Fruit fly (Drosophila melanogaster) whole organism, embryonic: ENCODE data around the gene CG32801.

Experiments used
- CG11560 ChIP-seq: fragments of 200-800 bp; sonication (Bioruptor generic); IDR thresholded peaks from 3 replicates; pipeline ENCODE4 v1.3.6; 2022; ENCODE audit warnings: missing biosample characterization, missing genetic modification characterization
- CG12155 ChIP-seq: fragments of 200-800 bp; sonication (Bioruptor generic); optimal IDR thresholded peaks from 3 replicates; lab custom pipeline; 2016; ENCODE audit warnings: missing biosample characterization, missing genetic modification characterization
- CG12219 ChIP-seq: fragments of 200-800 bp; sonication (Bioruptor generic); optimal IDR thresholded peaks from 3 replicates; lab custom pipeline; 2018; ENCODE audit warnings: missing biosample characterization, mild to moderate bottlenecking, missing genetic modification characterization
- CG14710 ChIP-seq: fragments of 200-800 bp; sonication (Bioruptor generic); optimal IDR thresholded peaks from 3 replicates; lab custom pipeline; 2019; ENCODE audit warnings: missing biosample characterization, mild to moderate bottlenecking, missing genetic modification characterization, moderate library complexity
- CG14860 ChIP-seq: fragments of 200-800 bp; sonication (Bioruptor generic); IDR thresholded peaks from 3 replicates; pipeline ENCODE4 v1.3.6; 2022; ENCODE audit warnings: missing biosample characterization, missing genetic modification characterization; ENCODE audit not compliant: partially characterized antibody
- CG1529 ChIP-seq: fragments of 200-800 bp; sonication (Bioruptor generic); optimal IDR thresholded peaks from 3 replicates; lab custom pipeline; 2018; ENCODE audit warnings: missing biosample characterization, missing genetic modification characterization
- CG1603 ChIP-seq: fragments of 200-800 bp; sonication (Bioruptor generic); optimal IDR thresholded peaks from 2 replicates; lab custom pipeline; 2019; ENCODE audit warnings: missing biosample characterization, mild to moderate bottlenecking, missing genetic modification characterization, moderate library complexity
- CG32772 ChIP-seq: fragments of 200-800 bp; sonication (Bioruptor generic); IDR thresholded peaks from 2 replicates; pipeline ENCODE4 v1.3.6; 2022; ENCODE audit warnings: missing biosample characterization, missing genetic modification characterization
- CG33213 ChIP-seq: fragments of 200-800 bp; sonication (Bioruptor generic); optimal IDR thresholded peaks from 3 replicates; lab custom pipeline; 2016; ENCODE audit warnings: missing biosample characterization, missing genetic modification characterization
- CG34224 ChIP-seq: fragments of 200-800 bp; sonication (Bioruptor generic); IDR thresholded peaks from 3 replicates; pipeline ENCODE4 v1.3.6; 2022; ENCODE audit warnings: missing biosample characterization, missing genetic modification characterization; ENCODE audit not compliant: partially characterized antibody
- CG4328 ChIP-seq: fragments of 200-800 bp; sonication (Bioruptor generic); optimal IDR thresholded peaks from 3 replicates; lab custom pipeline; 2017; ENCODE audit warnings: missing biosample characterization, missing genetic modification reagents, missing genetic modification characterization
- CG43689 ChIP-seq: fragments of 200-800 bp; sonication (Bioruptor generic); IDR thresholded peaks from 2 replicates; pipeline ENCODE4 v1.3.6; 2022; ENCODE audit warnings: missing biosample characterization, missing genetic modification characterization
- CG4617 ChIP-seq: fragments of 200-800 bp; sonication (Bioruptor generic); optimal IDR thresholded peaks from 3 replicates; lab custom pipeline; 2016; ENCODE audit warnings: missing biosample characterization, missing genetic modification characterization, borderline replicate concordance
- CG4707 ChIP-seq: fragments of 200-800 bp; sonication (Bioruptor generic); optimal IDR thresholded peaks from 2 replicates; lab custom pipeline; 2018; ENCODE audit warnings: missing biosample characterization, mild to moderate bottlenecking, missing genetic modification characterization, moderate library complexity
- CG6683 ChIP-seq: fragments of 200-800 bp; sonication (Bioruptor generic); optimal IDR thresholded peaks from 2 replicates; lab custom pipeline; 2017; ENCODE audit warnings: missing biosample characterization, mild to moderate bottlenecking, missing genetic modification characterization, missing genetic modification reagents
- CG6689 ChIP-seq: fragments of 200-800 bp; sonication (Bioruptor generic); IDR thresholded peaks from 2 replicates; pipeline ENCODE4 v1.3.6; 2022; ENCODE audit warnings: missing biosample characterization, missing genetic modification characterization
- CG7357 ChIP-seq: fragments of 200-800 bp; sonication (Bioruptor generic); IDR thresholded peaks from 3 replicates; pipeline ENCODE4 v1.3.6; 2022; ENCODE audit warnings: missing biosample characterization, missing genetic modification characterization
- CG9797 ChIP-seq: fragments of 200-800 bp; sonication (Bioruptor generic); optimal IDR thresholded peaks from 3 replicates; lab custom pipeline; 2018; ENCODE audit warnings: missing biosample characterization, mild to moderate bottlenecking, missing genetic modification characterization
- Dek ChIP-seq: fragments of 200-800 bp; sonication (Bioruptor generic); optimal IDR thresholded peaks from 3 replicates; lab custom pipeline; 2019; ENCODE audit warnings: missing biosample characterization, mild to moderate bottlenecking, missing genetic modification characterization, moderate library complexity
- Dip3 ChIP-seq: fragments of 200-800 bp; sonication (Bioruptor generic); optimal IDR thresholded peaks from 3 replicates; lab custom pipeline; 2016; ENCODE audit warnings: missing biosample characterization, missing genetic modification characterization
- Doc3 ChIP-seq: fragments of 200-800 bp; sonication (Bioruptor generic); IDR thresholded peaks from 3 replicates; pipeline ENCODE4 v1.3.6; 2022; ENCODE audit warnings: missing biosample characterization, missing genetic modification characterization; ENCODE audit not compliant: partially characterized antibody
- Dref ChIP-seq: fragments of 200-800 bp; sonication (Bioruptor generic); IDR thresholded peaks from 2 replicates; pipeline ENCODE4 v1.3.6; 2022; ENCODE audit warnings: missing biosample characterization, missing genetic modification characterization
- HLH3B ChIP-seq: fragments of 200-800 bp; sonication (Bioruptor generic); IDR thresholded peaks from 2 replicates; pipeline ENCODE4 v1.3.6; 2022; ENCODE audit warnings: missing biosample characterization, missing genetic modification characterization
- HLH54F ChIP-seq: fragments of 200-800 bp; sonication (Bioruptor generic); optimal IDR thresholded peaks from 3 replicates; lab custom pipeline; 2016; ENCODE audit warnings: missing biosample characterization, missing genetic modification characterization
- MBD-R2 ChIP-seq: fragments of 200-800 bp; sonication (Bioruptor generic); IDR thresholded peaks from 2 replicates; pipeline ENCODE4 v1.3.6; 2022; ENCODE audit warnings: missing biosample characterization, missing genetic modification characterization
- Side ChIP-seq: fragments of 200-800 bp; sonication (Bioruptor generic); optimal IDR thresholded peaks from 2 replicates; lab custom pipeline; 2016; ENCODE audit warnings: missing biosample characterization, missing genetic modification characterization
- Tbp ChIP-seq: fragments of >200 bp; optimal IDR thresholded peaks from 2 replicates; lab custom pipeline; 2018; ENCODE audit warnings: missing biosample characterization, missing genetic modification characterization
- YL-1 ChIP-seq: fragments of 200-800 bp; sonication (Bioruptor generic); optimal IDR thresholded peaks from 3 replicates; lab custom pipeline; 2017; ENCODE audit warnings: missing biosample characterization, mild to moderate bottlenecking, missing genetic modification characterization
- amos ChIP-seq: fragments of 200-800 bp; sonication (Bioruptor generic); IDR thresholded peaks from 2 replicates; pipeline ENCODE4 v1.3.6; 2022; ENCODE audit warnings: missing biosample characterization, missing genetic modification characterization; ENCODE audit not compliant: partially characterized antibody
- ap ChIP-seq: fragments of 200-800 bp; sonication (Bioruptor generic); IDR thresholded peaks from 2 replicates; pipeline ENCODE4 v1.3.6; 2022; ENCODE audit warnings: missing biosample characterization, missing genetic modification characterization
- cad ChIP-seq: fragments of >200 bp; optimal IDR thresholded peaks from 2 replicates; lab custom pipeline; 2017; ENCODE audit warnings: missing biosample characterization, missing genetic modification characterization
- cg ChIP-seq: fragments of 200-800 bp; sonication (Bioruptor generic); optimal IDR thresholded peaks from 3 replicates; lab custom pipeline; 2019; ENCODE audit warnings: missing biosample characterization, mild to moderate bottlenecking, missing genetic modification characterization, moderate library complexity
- dysf ChIP-seq: fragments of 200-800 bp; sonication (Bioruptor generic); IDR thresholded peaks from 3 replicates; pipeline ENCODE4 v1.3.6; 2022; ENCODE audit warnings: missing biosample characterization, missing genetic modification characterization
- gfzf ChIP-seq: fragments of 200-800 bp; sonication (Bioruptor generic); optimal IDR thresholded peaks from 2 replicates; lab custom pipeline; 2016; ENCODE audit warnings: missing biosample characterization, mild to moderate bottlenecking, missing genetic modification characterization, moderate library complexity
- lmd ChIP-seq: fragments of 200-800 bp; sonication (Bioruptor generic); IDR thresholded peaks from 2 replicates; pipeline ENCODE4 v1.3.6; 2022; ENCODE audit warnings: missing biosample characterization, missing genetic modification characterization
- mld ChIP-seq: fragments of 200-800 bp; sonication (Bioruptor generic); IDR thresholded peaks from 3 replicates; pipeline ENCODE4 v1.3.6; 2022; ENCODE audit warnings: missing biosample characterization, missing genetic modification characterization; ENCODE audit not compliant: partially characterized antibody
- nerfin-1 ChIP-seq: fragments of 200-800 bp; sonication (Bioruptor generic); optimal IDR thresholded peaks from 3 replicates; lab custom pipeline; 2019; ENCODE audit warnings: missing biosample characterization, mild to moderate bottlenecking, missing genetic modification characterization, moderate library complexity
- nerfin-2 ChIP-seq: fragments of 200-800 bp; sonication (Bioruptor generic); IDR thresholded peaks from 2 replicates; pipeline ENCODE4 v1.3.6; 2022; ENCODE audit warnings: missing biosample characterization, missing genetic modification characterization; ENCODE audit not compliant: partially characterized antibody
- org-1 ChIP-seq: fragments of 200-800 bp; sonication (Bioruptor generic); optimal IDR thresholded peaks from 2 replicates; lab custom pipeline; 2017; ENCODE audit warnings: missing biosample characterization, missing genetic modification characterization
- prd ChIP-seq, 3 experiments: fragments of >200 bp in 2 of 3; fragments of 200-800 bp in 1 of 3; sonication (Bioruptor generic) in 1 of 3; optimal IDR thresholded peaks in 2 of 3; IDR thresholded peaks in 1 of 3; 2 replicates in 2 of 3; 3 replicates in 1 of 3; pipeline versions ENCODE4 v1.3.6 to Lab custom; 2017 to 2022; ENCODE audit warnings: missing biosample characterization in 1 of 3, missing genetic modification characterization in 1 of 3
- ranshi ChIP-seq: fragments of 200-800 bp; sonication (Bioruptor generic); IDR thresholded peaks from 2 replicates; pipeline ENCODE4 v1.3.6; 2022; ENCODE audit warnings: missing biosample characterization, missing genetic modification characterization
- row ChIP-seq: fragments of 200-800 bp; sonication (Bioruptor generic); IDR thresholded peaks from 3 replicates; pipeline ENCODE4 v1.3.6; 2022; ENCODE audit warnings: missing biosample characterization, missing genetic modification characterization
- run ChIP-seq: fragments of 200-800 bp; sonication (Bioruptor generic); optimal IDR thresholded peaks from 3 replicates; lab custom pipeline; 2018; ENCODE audit warnings: missing biosample characterization, mild to moderate bottlenecking, missing genetic modification characterization
- salm ChIP-seq: fragments of 200-800 bp; sonication (Bioruptor generic); optimal IDR thresholded peaks from 2 replicates; lab custom pipeline; 2018; ENCODE audit warnings: missing biosample characterization, mild to moderate bottlenecking, missing genetic modification characterization
- sug ChIP-seq: fragments of 200-800 bp; optimal IDR thresholded peaks from 2 replicates; lab custom pipeline; 2019; ENCODE audit warnings: missing biosample characterization, mild to moderate bottlenecking, missing genetic modification characterization, moderate library complexity
- toy ChIP-seq: fragments of 200-800 bp; sonication (Bioruptor generic); IDR thresholded peaks from 2 replicates; pipeline ENCODE4 v1.3.6; 2022; ENCODE audit warnings: missing biosample characterization, missing genetic modification characterization
- trem ChIP-seq: fragments of 200-800 bp; optimal IDR thresholded peaks from 3 replicates; lab custom pipeline; 2019; ENCODE audit warnings: missing biosample characterization, mild to moderate bottlenecking, missing genetic modification characterization, moderate library complexity
- vvl ChIP-seq: fragments of 200-800 bp; sonication (Bioruptor generic); IDR thresholded peaks from 2 replicates; pipeline ENCODE4 v1.3.6; 2022; ENCODE audit warnings: missing biosample characterization, missing genetic modification characterization
- zfh2 ChIP-seq: fragments of 200-800 bp; sonication (Bioruptor generic); optimal IDR thresholded peaks from 2 replicates; lab custom pipeline; 2016; ENCODE audit warnings: missing biosample characterization, missing genetic modification characterization

Gene CG32801

dm6 chrX:1889926-1890325 lies 13.1 kb downstream of the CG32801 start, which contains the start of the genes trr and mRpL16 (continued):
- TF ChIP-seq toy = no peak
- no peak for TF ChIP-seq CG43689 (GFP tag; lab: Robert Waterston, UW)
- TF ChIP-seq trem = peak; percentile 83
- TF ChIP-seq CG12219 (GFP tag; lab: Kevin White, UChicago) = no peak
- peak; percentile 75 for TF ChIP-seq Dref (GFP tag; lab: Robert Waterston, UW)
- no peak for TF ChIP-seq CG1529 (GFP tag; lab: Kevin White, UChicago)
- TF ChIP-seq gfzf = peak; percentile 75
- no peak for TF ChIP-seq ap (GFP tag; lab: Robert Waterston, UW)
- TF ChIP-seq Dip3 (GFP tag; lab: Kevin White, UChicago) = peak; percentile 34
- peak; percentile 51; the same call in 1 of the 2 replicates for TF ChIP-seq nerfin-2 (GFP tag; lab: Robert Waterston, UW)
- no peak for TF ChIP-seq cad (GFP tag; lab: Kevin White, UChicago)
- peak; percentile 86 for TF ChIP-seq YL-1 (GFP tag; lab: Kevin White, UChicago)
- peak; percentile 84 for TF ChIP-seq MBD-R2 (GFP tag; lab: Robert Waterston, UW)
- peak; percentile 49 for TF ChIP-seq HLH54F (GFP tag; lab: Kevin White, UChicago)
- TF ChIP-seq ranshi (GFP tag; lab: Robert Waterston, UW) = 0 out of 2 replicates have a peak, but pooled peaks have one; percentile 11
- TF ChIP-seq Doc3 (GFP tag; lab: Robert Waterston, UW) = peak; percentile 51; the same call in 1 of the 3 replicates
- peak; percentile 65 for TF ChIP-seq zfh2 (GFP tag; lab: Kevin White, UChicago)
- TF ChIP-seq CG7357 = 0 out of 3 replicates have a peak, but pooled peaks have one; percentile 30
- peak; percentile 47; the same call in 1 of the 3 replicates for TF ChIP-seq dysf
- peak; percentile 27 for TF ChIP-seq Side (GFP tag; lab: Kevin White, UChicago)
- TF ChIP-seq CG4617 (GFP tag; lab: Kevin White, UChicago) = peak; percentile 37
- TF ChIP-seq CG6689 (GFP tag; lab: Robert Waterston, UW) = 0 out of 2 replicates have a peak, but pooled peaks have one; percentile 36
- peak; percentile 74 for TF ChIP-seq row (GFP tag; lab: Robert Waterston, UW)
- peak; percentile 55; the same call in 1 of the 3 replicates for TF ChIP-seq CG11560 (tag; lab: Robert Waterston, UW)
- TF ChIP-seq prd (optimal IDR thresholded peaks at IDR 0.05; lab: Kevin White, UChicago) = no peak
- TF ChIP-seq prd (GFP tag; IDR thresholded peaks at IDR 0.05; lab: Robert Waterston, UW) = peak; percentile 58; the same call in 2 of the 3 replicates
- TF ChIP-seq lmd = peak; percentile 33; the same call in 1 of the 2 replicates
- TF ChIP-seq CG6683 (GFP tag; lab: Kevin White, UChicago) = no peak
- peak; percentile 84 for TF ChIP-seq CG9797 (GFP tag; lab: Kevin White, UChicago)
- TF ChIP-seq salm (tag; lab: Kevin White, UChicago) = no peak
- TF ChIP-seq amos (GFP tag; lab: Robert Waterston, UW) = peak; percentile 70
- TF ChIP-seq CG14710 (tag; lab: Kevin White, UChicago) = peak; percentile 77
- TF ChIP-seq CG12155 (GFP tag; lab: Kevin White, UChicago) = peak; percentile 24
- no peak for TF ChIP-seq run
- peak; percentile 25 for TF ChIP-seq Dek (tag; lab: Kevin White, UChicago)
- TF ChIP-seq CG33213 (GFP tag; lab: Kevin White, UChicago) = peak; percentile 12
- 0 out of 3 replicates have a peak, but pooled peaks have one; percentile 33 for TF ChIP-seq mld (GFP tag; lab: Robert Waterston, UW)
- TF ChIP-seq cg = peak; percentile 7
- peak; percentile 28; the same call in 1 of the 3 replicates for TF ChIP-seq CG14860
- no peak for TF ChIP-seq Tbp (GFP tag; lab: Kevin White, UChicago)
- 0 out of 3 replicates have a peak, but pooled peaks have one; percentile 37 for TF ChIP-seq CG34224 (GFP tag; lab: Robert Waterston, UW)
- TF ChIP-seq HLH3B (GFP tag; lab: Robert Waterston, UW) = no peak
- peak; percentile 41; the same call in 1 of the 2 replicates for TF ChIP-seq CG32772 (GFP tag; lab: Robert Waterston, UW)
- no peak for TF ChIP-seq CG4328 (GFP tag; lab: Kevin White, UChicago)
- no peak for TF ChIP-seq org-1 (GFP tag; lab: Kevin White, UChicago)
- peak; percentile 64 for TF ChIP-seq sug (tag; lab: Kevin White, UChicago)
- no peak for TF ChIP-seq CG4707 (GFP tag; lab: Kevin White, UChicago)
- TF ChIP-seq vvl = peak; percentile 57
- TF ChIP-seq CG1603 (tag; lab: Kevin White, UChicago) = peak; percentile 85
- peak; percentile 5 for TF ChIP-seq nerfin-1 (tag; lab: Kevin White, UChicago)
